Worm (Caenorhabditis elegans): Measurements from ENCODE around the gene str-182.

ce11 chrV:10280112-10280511 lies 46.9 kb upstream of the str-182 start:
- TF ChIP-seq nhr-11 (tag; optimal IDR thresholded peaks at IDR 0.05) = no peak
- TF ChIP-seq pqm-1 (tag; optimal IDR thresholded peaks at IDR 0.05) = no peak
- TF ChIP-seq dmd-4 (tag; optimal IDR thresholded peaks at IDR 0.05; ENCODE audit: borderline replicate concordance) = no peak
- TF ChIP-seq pha-2 (tag; optimal IDR thresholded peaks at IDR 0.05) = no peak

Data from whole organism, late embryonic.